Worm (Caenorhabditis elegans): ENCODE data around the gene acs-2.

- TF ChIP-seq efl-1 (GFP tag; optimal IDR thresholded peaks at IDR 0.05) (no peak), unc-62 (GFP tag; optimal IDR thresholded peaks at IDR 0.05) (no peak), hsf-1 (GFP tag; IDR thresholded peaks at IDR 0.05) (no peak), ztf-28 (GFP tag; IDR thresholded peaks at IDR 0.05) (no peak), lir-1 (GFP tag; conservative IDR thresholded peaks at IDR 0.05) (no peak)
Observed at ce11 chrV:15529069-15529468, 38.1 kb upstream of the acs-2 start, which contains the start of gene srh-276.
